Fruit fly (Drosophila melanogaster) whole organism, prepupa: ENCODE measurements around the gene CG8945.

ENCODE experiments used
- CG11762 ChIP-seq: fragments of 200-800 bp; sonication (Bioruptor generic); optimal IDR thresholded peaks from 3 replicates; lab custom pipeline; 2016; ENCODE audit warnings: missing biosample characterization, missing genetic modification characterization; ENCODE audit not compliant: insufficient read depth
- CG6808 ChIP-seq: fragments of 200-800 bp; sonication (Bioruptor generic); optimal IDR thresholded peaks from 3 replicates; lab custom pipeline; 2017; ENCODE audit warnings: missing biosample characterization, missing genetic modification characterization, mild to moderate bottlenecking, moderate library complexity, missing genetic modification reagents
- CG7368 ChIP-seq: fragments of 200-800 bp; sonication (Bioruptor generic); optimal IDR thresholded peaks from 3 replicates; lab custom pipeline; 2016; ENCODE audit warnings: missing biosample characterization, missing genetic modification characterization
- CG8119 ChIP-seq: fragments of 200-800 bp; sonication (Bioruptor generic); IDR thresholded peaks from 3 replicates; pipeline ENCODE4 v1.3.6; 2022; ENCODE audit warnings: missing biosample characterization, missing genetic modification characterization
- CG8632 ChIP-seq: fragments of 200-800 bp; sonication (Bioruptor generic); optimal IDR thresholded peaks from 3 replicates; lab custom pipeline; 2016; ENCODE audit warnings: missing biosample characterization, missing genetic modification characterization
- Hr38 ChIP-seq: sonication (Bioruptor generic); optimal IDR thresholded peaks from 2 replicates; lab custom pipeline; 2016; ENCODE audit warnings: missing biosample characterization, missing genetic modification characterization
- OdsH ChIP-seq: fragments of 200-800 bp; sonication (Bioruptor generic); optimal IDR thresholded peaks from 3 replicates; lab custom pipeline; 2016; ENCODE audit warnings: missing biosample characterization, missing genetic modification characterization
- Smox ChIP-seq: fragments of 200-800 bp; sonication (Bioruptor generic); optimal IDR thresholded peaks from 3 replicates; lab custom pipeline; 2016; ENCODE audit warnings: missing biosample characterization, missing genetic modification characterization
- fkh ChIP-seq: fragments of 200-800 bp; sonication (Bioruptor generic); optimal IDR thresholded peaks from 3 replicates; lab custom pipeline; 2017; ENCODE audit warnings: missing biosample characterization, mild to moderate bottlenecking, missing genetic modification characterization, moderate library complexity
- net ChIP-seq: fragments of 200-800 bp; sonication (Bioruptor generic); optimal IDR thresholded peaks from 3 replicates; lab custom pipeline; 2016; ENCODE audit warnings: missing biosample characterization, missing genetic modification characterization
- salr ChIP-seq, 2 experiments: fragments of 200-800 bp; sonication (Bioruptor generic); optimal IDR thresholded peaks; 3 replicates each; lab custom pipeline; 2016 to 2018; ENCODE audit warnings: missing biosample characterization in 2 of 2, missing genetic modification characterization in 2 of 2, mild to moderate bottlenecking in 1 of 2
- spab ChIP-seq: fragments of 200-800 bp; sonication (Bioruptor generic); optimal IDR thresholded peaks from 2 replicates; lab custom pipeline; 2017; ENCODE audit warnings: missing biosample characterization, mild to moderate bottlenecking, missing genetic modification characterization, missing genetic modification reagents

DNA sequence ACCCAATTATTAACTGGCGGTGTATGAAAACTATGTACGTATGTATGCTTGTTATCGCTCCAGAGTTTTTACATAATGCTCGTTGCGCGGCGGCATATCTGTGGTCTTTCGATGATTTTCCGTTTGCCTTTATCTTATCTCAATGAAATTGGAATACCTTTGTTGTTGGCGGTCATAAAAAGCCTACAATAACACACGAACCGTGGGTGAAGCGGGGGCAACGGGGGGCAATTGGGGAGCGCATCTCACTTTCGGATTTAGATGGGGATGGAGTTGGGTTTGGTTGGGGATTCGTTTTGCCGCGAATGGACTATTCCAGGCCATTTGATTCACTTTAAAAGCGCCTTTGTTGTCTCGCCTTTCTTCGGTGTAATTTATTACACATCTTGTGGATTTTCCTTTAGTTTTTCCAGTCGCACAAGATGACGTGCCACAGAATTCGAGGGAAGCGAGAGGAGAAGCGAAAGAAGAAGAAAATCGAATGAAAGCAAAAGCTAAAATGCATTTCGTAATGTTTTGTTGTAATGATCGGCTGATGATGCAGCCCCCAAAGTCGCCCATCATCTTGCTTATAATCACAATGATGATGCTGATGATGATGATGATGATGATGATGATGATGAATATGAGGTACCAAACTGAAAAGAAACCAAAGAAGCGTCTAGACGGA is 35.1 kb upstream of the CG8945 start:
- TF ChIP-seq net (GFP tag; lab: Kevin White, UChicago) (no peak), spab (GFP tag; lab: Kevin White, UChicago) (no peak), CG6808 (GFP tag; lab: Kevin White, UChicago) (no peak), Hr38 (GFP tag; lab: Kevin White, UChicago) (no peak), CG8632 (GFP tag; lab: Kevin White, UChicago) (no peak), CG11762 (GFP tag; lab: Kevin White, UChicago) (no peak), Smox (no peak), OdsH (GFP tag; lab: Kevin White, UChicago) (no peak), salr (GFP tag; optimal IDR thresholded peaks at IDR 0.05; lab: Kevin White, UChicago) (no peak), CG8119 (GFP tag; lab: Robert Waterston, UW) (no peak), fkh (no peak), CG7368 (GFP tag; lab: Kevin White, UChicago) (no peak)
